Fruit fly (Drosophila melanogaster): ENCODE data around the gene wake.

Gene wake

dm6 chr3R:22667284-22667958 is 27.8 kb downstream of the wake start (continued):
- TF ChIP-seq CG3838 (GFP tag; optimal IDR thresholded peaks at IDR 0.05) (peak; percentile 22), caup (GFP tag; optimal IDR thresholded peaks at IDR 0.05; ENCODE audit: severe bottlenecking) (peak; percentile 23), ERR (GFP tag; optimal IDR thresholded peaks at IDR 0.05) (no peak), Gsc (GFP tag; IDR thresholded peaks at IDR 0.05) (peak; percentile 62), CG30020 (tag; optimal IDR thresholded peaks at IDR 0.05) (peak; percentile 50), crp (GFP tag; optimal IDR thresholded peaks at IDR 0.05) (peak in 1 of 2 experiments; percentile 39), ATbp (GFP tag; optimal IDR thresholded peaks at IDR 0.05) (peak; percentile 77), B-H1 (GFP tag; IDR thresholded peaks at IDR 0.05) (peak; percentile 72), insv (GFP tag; optimal IDR thresholded peaks at IDR 0.05) (no peak), inv (GFP tag; IDR thresholded peaks at IDR 0.05; ENCODE audit: partially characterized antibody) (no peak), schlank (tag; optimal IDR thresholded peaks at IDR 0.05) (no peak), CG43689 (GFP tag; IDR thresholded peaks at IDR 0.05) (peak; percentile 65), gt (GFP tag; IDR thresholded peaks at IDR 0.05) (0 out of 2 replicates have a peak, but pooled peaks have one; percentile 52), sim (GFP tag; IDR thresholded peaks at IDR 0.05) (0 out of 2 replicates have a peak, but pooled peaks have one; percentile 20), p53 (GFP tag; optimal IDR thresholded peaks at IDR 0.05) (no peak), CG8388 (GFP tag; optimal IDR thresholded peaks at IDR 0.05) (peak; percentile 84), kah (GFP tag; optimal IDR thresholded peaks at IDR 0.05) (peak; percentile 78), gem (tag; optimal IDR thresholded peaks at IDR 0.05) (peak; percentile 93), gsb-n (tag; optimal IDR thresholded peaks at IDR 0.05) (peak; percentile 84), tio (GFP tag; optimal IDR thresholded peaks at IDR 0.05) (peak; percentile 64), al (GFP tag; IDR thresholded peaks at IDR 0.05) (no peak), sd (tag; optimal IDR thresholded peaks at IDR 0.05) (no peak), Gug (GFP tag; IDR thresholded peaks at IDR 0.05) (no peak), br (optimal IDR thresholded peaks at IDR 0.05) (no peak), CTCF (GFP tag; optimal IDR thresholded peaks at IDR 0.05) (peak; percentile 26), Dfd (GFP tag; optimal IDR thresholded peaks at IDR 0.05) (no peak), wek (GFP tag; optimal IDR thresholded peaks at IDR 0.05) (no peak), unpg (GFP tag; optimal IDR thresholded peaks at IDR 0.05) (peak; percentile 84), CG11696 (GFP tag; IDR thresholded peaks at IDR 0.05) (peak; percentile 62; the same call in 1 of the 2 replicates), CG8089 (GFP tag; optimal IDR thresholded peaks at IDR 0.05) (peak; percentile 57), B-H2 (GFP tag; optimal IDR thresholded peaks at IDR 0.05) (no peak), h (optimal IDR thresholded peaks at IDR 0.05) (no peak), Doc3 (GFP tag; IDR thresholded peaks at IDR 0.05; ENCODE audit: partially characterized antibody) (no peak), E2f1 (GFP tag; IDR thresholded peaks at IDR 0.05) (peak; percentile 52), CG12071 (GFP tag; optimal IDR thresholded peaks at IDR 0.05) (peak; percentile 12), oc (tag; optimal IDR thresholded peaks at IDR 0.05) (peak; percentile 81), Nf-YC (tag; optimal IDR thresholded peaks at IDR 0.05) (peak; percentile 32), hth (optimal IDR thresholded peaks at IDR 0.05) (no peak), Ravus (GFP tag; IDR thresholded peaks at IDR 0.05) (peak; percentile 24; the same call in 1 of the 2 replicates), CG8924 (tag; optimal IDR thresholded peaks at IDR 0.05) (peak; percentile 91), CG30431 (GFP tag; optimal IDR thresholded peaks at IDR 0.05) (peak; percentile 67), pb (GFP tag; optimal IDR thresholded peaks at IDR 0.05) (peak; percentile 30), ab (GFP tag; optimal IDR thresholded peaks at IDR 0.05) (no peak), row (GFP tag; IDR thresholded peaks at IDR 0.05) (peak; percentile 76), dysf (GFP tag; IDR thresholded peaks at IDR 0.05) (peak; percentile 74), Sry-β (GFP tag; optimal IDR thresholded peaks at IDR 0.05) (no peak), sqz (GFP tag; optimal IDR thresholded peaks at IDR 0.05) (peak; percentile 83), HLH4C (GFP tag; IDR thresholded peaks at IDR 0.05; ENCODE audit: partially characterized antibody) (no peak), crol (GFP tag; IDR thresholded peaks at IDR 0.05) (peak; percentile 47; the same call in 1 of the 2 replicates), Pdp1 (GFP tag; optimal IDR thresholded peaks at IDR 0.05) (peak; percentile 62 to 69), Atf-2 (GFP tag; optimal IDR thresholded peaks at IDR 0.05) (peak; percentile 74)
